Fruit fly (Drosophila melanogaster): Measurements from ENCODE around the gene CG10492.

DNA sequence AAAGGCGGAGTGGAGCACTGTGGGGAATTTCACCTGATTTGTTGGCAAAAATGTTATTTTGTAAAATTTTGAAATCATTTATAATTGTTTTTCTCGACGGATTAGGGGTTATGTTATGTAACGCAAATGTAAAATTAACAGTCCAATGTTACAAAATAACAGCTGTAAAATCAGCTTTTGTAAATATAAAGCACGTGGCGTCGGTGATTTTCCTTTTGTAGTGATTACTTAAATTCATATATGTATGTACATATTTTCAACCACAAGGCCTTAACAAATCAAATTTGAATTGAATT is 31.7 kb upstream of the CG10492 start, which contains the start of gene CG15172:
- TF ChIP-seq Blimp-1 (GFP tag; optimal IDR thresholded peaks at IDR 0.05) (no peak), CG34406 (GFP tag; optimal IDR thresholded peaks at IDR 0.05) (no peak), CG6854 (GFP tag; optimal IDR thresholded peaks at IDR 0.05) (no peak), CG31627 (GFP tag; optimal IDR thresholded peaks at IDR 0.05) (no peak)
